Worm (Caenorhabditis elegans) whole organism, late embryonic: ENCODE results near the gene ceh-21.
A peak's percentile ranks its signal among the peaks of the same experiment; 100 is the strongest.

Source experiments
- C38D4.7 ChIP-seq: fragments of 200-800 bp; sonication (Bioruptor generic); optimal IDR thresholded peaks from 2 replicates; lab custom pipeline; 2018; ENCODE audit warnings: mild to moderate bottlenecking, missing genetic modification characterization, moderate library complexity, missing compliant biosample characterization
- K02D7.2 ChIP-seq: sonication (generic microtip); optimal IDR thresholded peaks from 2 replicates; lab custom pipeline; 2017; ENCODE audit warnings: mild to moderate bottlenecking, missing genetic modification characterization, missing compliant biosample characterization
- K09A11.1 ChIP-seq: sonication (generic microtip); optimal IDR thresholded peaks from 2 replicates; lab custom pipeline; 2017; ENCODE audit warnings: antibody characterized with exemption, mild to moderate bottlenecking, missing genetic modification characterization, missing compliant biosample characterization; ENCODE audit not compliant: insufficient read depth
- T23F11.4 ChIP-seq: fragments of 200-800 bp; sonication (Bioruptor generic); optimal IDR thresholded peaks from 2 replicates; lab custom pipeline; 2018; ENCODE audit warnings: mild to moderate bottlenecking, missing genetic modification characterization, missing compliant biosample characterization
- Y22D7AL.16 ChIP-seq: sonication (generic microtip); optimal IDR thresholded peaks from 2 replicates; lab custom pipeline; 2016; ENCODE audit warnings: missing genetic modification characterization, missing compliant biosample characterization
- ceh-19 ChIP-seq: fragments of 200-800 bp; sonication (Bioruptor generic); optimal IDR thresholded peaks from 2 replicates; lab custom pipeline; 2018; ENCODE audit warnings: mild to moderate bottlenecking, missing genetic modification characterization, missing compliant biosample characterization
- ceh-2 ChIP-seq: sonication (generic microtip); optimal IDR thresholded peaks from 2 replicates; lab custom pipeline; 2016; ENCODE audit warnings: missing genotype, missing genetic modification characterization, missing compliant biosample characterization
- ceh-22 ChIP-seq: sonication (generic microtip); optimal IDR thresholded peaks from 2 replicates; lab custom pipeline; 2017; ENCODE audit warnings: missing biosample characterization, missing genetic modification characterization
- ceh-24 ChIP-seq: sonication (generic microtip); optimal IDR thresholded peaks from 2 replicates; lab custom pipeline; 2016; ENCODE audit warnings: mild to moderate bottlenecking, missing genetic modification characterization, missing compliant biosample characterization
- ceh-31 ChIP-seq: sonication (generic microtip); optimal IDR thresholded peaks from 2 replicates; lab custom pipeline; 2016; ENCODE audit warnings: missing genetic modification characterization, missing compliant biosample characterization
- ceh-34 ChIP-seq: sonication (generic microtip); optimal IDR thresholded peaks from 2 replicates; lab custom pipeline; 2016; ENCODE audit warnings: mild to moderate bottlenecking, missing genetic modification characterization, missing compliant biosample characterization
- ceh-45 ChIP-seq: fragments of 200-800 bp; sonication (Bioruptor generic); IDR thresholded peaks from 2 replicates; pipeline ENCODE4 v1.3.6; 2022; ENCODE audit warnings: missing genetic modification reagents, missing genetic modification characterization, missing compliant biosample characterization
- ceh-9 ChIP-seq: sonication (generic microtip); optimal IDR thresholded peaks from 2 replicates; lab custom pipeline; 2016; ENCODE audit warnings: mild to moderate bottlenecking, missing genetic modification characterization, inconsistent platforms, missing compliant biosample characterization
- che-1 ChIP-seq: sonication (generic microtip); optimal IDR thresholded peaks from 2 replicates; lab custom pipeline; 2016; ENCODE audit warnings: mild to moderate bottlenecking, missing genetic modification characterization, missing compliant biosample characterization
- elt-4 ChIP-seq: sonication (generic microtip); optimal IDR thresholded peaks from 2 replicates; lab custom pipeline; 2016; ENCODE audit warnings: missing genetic modification characterization, missing compliant biosample characterization
- ets-4 ChIP-seq: sonication (generic microtip); optimal IDR thresholded peaks from 2 replicates; lab custom pipeline; 2016; ENCODE audit warnings: missing genetic modification characterization, missing compliant biosample characterization
- eyg-1 ChIP-seq: sonication (generic microtip); optimal IDR thresholded peaks from 2 replicates; lab custom pipeline; 2016; ENCODE audit warnings: missing genotype, missing genetic modification characterization, missing compliant biosample characterization
- fax-1 ChIP-seq: sonication (generic microtip); optimal IDR thresholded peaks from 2 replicates; lab custom pipeline; 2016; ENCODE audit warnings: missing genotype, missing genetic modification characterization, missing compliant biosample characterization
- gmeb-2 ChIP-seq: sonication (generic microtip); optimal IDR thresholded peaks from 2 replicates; lab custom pipeline; 2016; ENCODE audit warnings: missing genetic modification characterization, inconsistent platforms, missing compliant biosample characterization
- hlh-30 ChIP-seq: sonication (generic microtip); optimal IDR thresholded peaks from 2 replicates; lab custom pipeline; 2017; ENCODE audit warnings: antibody characterized with exemption, missing genetic modification characterization, missing compliant biosample characterization; ENCODE audit not compliant: insufficient read depth
- mec-3 ChIP-seq: sonication (generic microtip); optimal IDR thresholded peaks from 2 replicates; lab custom pipeline; 2016; ENCODE audit warnings: borderline replicate concordance, missing genetic modification characterization, missing compliant biosample characterization
- nfya-1 ChIP-seq: sonication (generic microtip); optimal IDR thresholded peaks from 2 replicates; lab custom pipeline; 2017; ENCODE audit warnings: missing genetic modification characterization, mild to moderate bottlenecking, missing compliant biosample characterization, antibody characterized with exemption, moderate library complexity
- npax-4 ChIP-seq: sonication (generic microtip); optimal IDR thresholded peaks from 2 replicates; lab custom pipeline; 2016; ENCODE audit warnings: missing genetic modification characterization, missing compliant biosample characterization
- odd-2 ChIP-seq: sonication (generic microtip); optimal IDR thresholded peaks from 2 replicates; lab custom pipeline; 2017; ENCODE audit warnings: antibody characterized with exemption, mild to moderate bottlenecking, missing genetic modification characterization, missing compliant biosample characterization
- pat-9 ChIP-seq: fragments of 200-800 bp; sonication (Bioruptor generic); optimal IDR thresholded peaks from 2 replicates; lab custom pipeline; 2018; ENCODE audit warnings: mild to moderate bottlenecking, missing genetic modification characterization, moderate library complexity, missing compliant biosample characterization
- pax-1 ChIP-seq: fragments of 150-350 bp; optimal IDR thresholded peaks from 2 replicates; lab custom pipeline; 2014; ENCODE audit warnings: missing biosample characterization, missing genetic modification characterization
- pha-2 ChIP-seq: sonication (generic microtip); optimal IDR thresholded peaks from 2 replicates; lab custom pipeline; 2017; ENCODE audit warnings: mild to moderate bottlenecking, missing genetic modification characterization, missing compliant biosample characterization
- pha-4 ChIP-seq: fragments of 150-350 bp; optimal IDR thresholded peaks from 2 replicates; lab custom pipeline; 2018; ENCODE audit warnings: missing biosample characterization, missing genetic modification reagents, missing genetic modification characterization
- pqm-1 ChIP-seq: sonication (generic microtip); optimal IDR thresholded peaks from 2 replicates; lab custom pipeline; 2016; ENCODE audit warnings: missing genetic modification characterization, missing compliant biosample characterization
- sdc-2 ChIP-seq: sonication (generic microtip); optimal IDR thresholded peaks from 2 replicates; lab custom pipeline; 2016; ENCODE audit warnings: missing genotype, missing genetic modification characterization, missing compliant biosample characterization
- sox-2 ChIP-seq: fragments of 200-800 bp; sonication (Bioruptor generic); IDR thresholded peaks from 2 replicates; pipeline ENCODE4 v1.3.6; 2022; ENCODE audit warnings: missing genetic modification reagents, missing genetic modification characterization, missing compliant biosample characterization
- sox-4 ChIP-seq: sonication (generic microtip); optimal IDR thresholded peaks from 2 replicates; lab custom pipeline; 2017; ENCODE audit warnings: mild to moderate bottlenecking, missing genetic modification characterization, inconsistent platforms, missing compliant biosample characterization
- syd-9 ChIP-seq: sonication (generic microtip); optimal IDR thresholded peaks from 2 replicates; lab custom pipeline; 2016; ENCODE audit warnings: mild to moderate bottlenecking, missing genetic modification characterization, moderate library complexity, missing compliant biosample characterization
- tbx-2 ChIP-seq: sonication (generic microtip); optimal IDR thresholded peaks from 2 replicates; lab custom pipeline; 2016; ENCODE audit warnings: missing genetic modification characterization, missing compliant biosample characterization
- tbx-7 ChIP-seq: sonication (generic microtip); optimal IDR thresholded peaks from 2 replicates; lab custom pipeline; 2016; ENCODE audit warnings: missing genotype, missing genetic modification characterization, missing compliant biosample characterization
- unc-42 ChIP-seq: sonication (generic microtip); optimal IDR thresholded peaks from 2 replicates; lab custom pipeline; 2016; ENCODE audit warnings: missing genotype, missing genetic modification characterization, missing compliant biosample characterization
- unc-55 ChIP-seq: sonication (generic microtip); optimal IDR thresholded peaks from 2 replicates; lab custom pipeline; 2017; ENCODE audit warnings: missing biosample characterization, missing genetic modification reagents, missing genetic modification characterization
- unc-86 ChIP-seq: sonication (generic microtip); optimal IDR thresholded peaks from 2 replicates; lab custom pipeline; 2016; ENCODE audit warnings: missing genetic modification characterization, missing compliant biosample characterization
- ztf-16 ChIP-seq: sonication (generic microtip); optimal IDR thresholded peaks from 2 replicates; lab custom pipeline; 2017; ENCODE audit warnings: missing genetic modification characterization, missing compliant biosample characterization

ceh-21 gene

ce11 chrX:1837703-1838102, 14.8 kb downstream of the ceh-21 start (continued):
- no peak for TF ChIP-seq K09A11.1 (tag; lab: Kevin White, UChicago)
- peak; percentile 54 for TF ChIP-seq T23F11.4 (GFP tag; lab: Kevin White, UChicago)
- TF ChIP-seq nfya-1 (tag; lab: Kevin White, UChicago), result peak; percentile 28
- peak; percentile 29 for TF ChIP-seq ets-4 (tag; lab: Kevin White, UChicago)
- peak; percentile 51 for TF ChIP-seq unc-86
- 0 out of 2 replicates have a peak, but pooled peaks have one; percentile 20 for TF ChIP-seq ceh-45 (GFP tag; lab: Robert Waterston, UW)
- peak; percentile 56 for TF ChIP-seq ceh-2 (tag; lab: Kevin White, UChicago)
- TF ChIP-seq pha-4 (tag; lab: Kevin White, UChicago), result no peak
- peak; percentile 75 for TF ChIP-seq K02D7.2 (tag; lab: Kevin White, UChicago)
- TF ChIP-seq mec-3 (tag; lab: Kevin White, UChicago), result peak; percentile 62
- TF ChIP-seq pha-2 (tag; lab: Kevin White, UChicago), result peak; percentile 62
- peak; percentile 48 for TF ChIP-seq ztf-16
- TF ChIP-seq odd-2 (tag; lab: Kevin White, UChicago), result no peak
- TF ChIP-seq elt-4 (tag; lab: Kevin White, UChicago), result no peak
- no peak for TF ChIP-seq pax-1 (tag; lab: Kevin White, UChicago)
- TF ChIP-seq ceh-31, result peak; percentile 35
- TF ChIP-seq pat-9 (tag; lab: Kevin White, UChicago), result peak; percentile 52
- no peak for TF ChIP-seq sox-2 (GFP tag; lab: Robert Waterston, UW)
- TF ChIP-seq ceh-9 (tag; lab: Kevin White, UChicago), result no peak
- TF ChIP-seq C38D4.7 (GFP tag; lab: Kevin White, UChicago), result peak; percentile 65
- peak; percentile 25 for TF ChIP-seq ceh-24
- TF ChIP-seq sox-4, result peak; percentile 68
- peak; percentile 54 for TF ChIP-seq syd-9 (tag; lab: Kevin White, UChicago)
- TF ChIP-seq ceh-22, result no peak
- peak; percentile 91 for TF ChIP-seq ceh-34 (tag; lab: Kevin White, UChicago)
- TF ChIP-seq Y22D7AL.16 (tag; lab: Kevin White, UChicago), result peak; percentile 61
- TF ChIP-seq tbx-2 (tag; lab: Kevin White, UChicago), result peak; percentile 24
- no peak for TF ChIP-seq unc-55
- TF ChIP-seq gmeb-2 (tag; lab: Kevin White, UChicago), result peak; percentile 77
- TF ChIP-seq pqm-1 (tag; lab: Kevin White, UChicago), result peak; percentile 30
- no peak for TF ChIP-seq tbx-7 (tag; lab: Kevin White, UChicago)

- no peak for TF ChIP-seq fax-1
- TF ChIP-seq, all 69 proteins: peak for 0
Measured at ce11 chrX:1830475-1830874, 22.1 kb downstream of the ceh-21 start.

- TF ChIP-seq hlh-30 (tag; lab: Kevin White, UChicago) (no peak), pax-1 (tag; lab: Kevin White, UChicago) (no peak), sdc-2 (no peak), npax-4 (tag; lab: Kevin White, UChicago) (no peak), unc-42 (tag; lab: Kevin White, UChicago) (no peak), elt-4 (tag; lab: Kevin White, UChicago) (no peak), ceh-19 (GFP tag; lab: Kevin White, UChicago) (no peak), K02D7.2 (tag; lab: Kevin White, UChicago) (no peak), ceh-22 (no peak), eyg-1 (tag; lab: Kevin White, UChicago) (no peak), che-1 (tag; lab: Kevin White, UChicago) (no peak), syd-9 (tag; lab: Kevin White, UChicago) (no peak), pha-4 (tag; lab: Kevin White, UChicago) (no peak)
- TF ChIP-seq, all 69 proteins: peak for 0
Measured at ce11 chrX:1829937-1830336, 22.6 kb downstream of the ceh-21 start, which contains the start of gene C14E2.6. Gene C14E2.6, minus strand, starts transcription at chrX:1830037.
